Worm (Caenorhabditis elegans) whole organism, L4/young adult: ENCODE data around the gene set-20.

Source experiments
- W03F9.2 ChIP-seq: fragments of 150-350 bp; optimal IDR thresholded peaks from 2 replicates; lab custom pipeline; 2014; ENCODE audit warnings: missing biosample characterization, missing genetic modification characterization
- dao-5 ChIP-seq: sonication (generic microtip); optimal IDR thresholded peaks from 2 replicates; lab custom pipeline; 2016; ENCODE audit warnings: missing genotype, missing genetic modification characterization, moderate library complexity, missing compliant biosample characterization
- him-1 ChIP-seq: sonication (generic microtip); optimal IDR thresholded peaks from 2 replicates; lab custom pipeline; 2016; ENCODE audit warnings: missing genotype, missing genetic modification reagents, missing genetic modification characterization, missing compliant biosample characterization

ce11 chrX:5645606-5646005, 40.4 kb downstream of the set-20 start:
- no peak for TF ChIP-seq him-1 (tag; lab: Kevin White, UChicago)
- no peak for TF ChIP-seq dao-5 (tag; lab: Kevin White, UChicago)
- no peak for TF ChIP-seq W03F9.2 (tag; lab: Kevin White, UChicago)
